Fruit fly (Drosophila melanogaster) S2 (cell line): ENCODE data around the gene cic.

Experiments
- CG8478 ChIP-seq: fragments of >200 bp; optimal IDR thresholded peaks from 2 replicates; lab custom pipeline; 2018
- CTCF ChIP-seq, 2 experiments: fragments of >200 bp; optimal IDR thresholded peaks; 2 replicates each; lab custom pipeline; 2018

cic gene

dm6 chr3R:20282769-20283530 is 30.4 kb downstream of the cic start:
- TF ChIP-seq CTCF (optimal IDR thresholded peaks at IDR 0.05; lab: Kevin White, UChicago) = no peak
- TF ChIP-seq CG8478 = no peak

dm6 chr3R:20283531-20284139 is 31.1 kb downstream of the cic start:
- no peak for TF ChIP-seq CTCF (optimal IDR thresholded peaks at IDR 0.05; lab: Kevin White, UChicago)
- TF ChIP-seq CG8478 = no peak

dm6 chr3R:20284140-20284911 is 31.8 kb downstream of the cic start:
- TF ChIP-seq CG8478 = no peak
- TF ChIP-seq CTCF (optimal IDR thresholded peaks at IDR 0.05; lab: Kevin White, UChicago) = no peak

- TF ChIP-seq CTCF (optimal IDR thresholded peaks at IDR 0.05; lab: Kevin White, UChicago) (no peak), CG8478 (no peak)
Observed at dm6 chr3R:20285678-20286449, 33.3 kb downstream of the cic start.

dm6 chr3R:20286758-20287157 is 34.2 kb downstream of the cic start:
- TF ChIP-seq CG8478 (no peak), CTCF (optimal IDR thresholded peaks at IDR 0.05; lab: Kevin White, UChicago) (peak; percentile 17 to 32)

dm6 chr3R:20288069-20288468 is 35.5 kb downstream of the cic start:
- TF ChIP-seq CG8478 = no peak
- no peak for TF ChIP-seq CTCF (optimal IDR thresholded peaks at IDR 0.05; lab: Kevin White, UChicago)

dm6 chr3R:20288564-20288963 is 36.0 kb downstream of the cic start:
- TF ChIP-seq CG8478 = no peak
- no peak for TF ChIP-seq CTCF (optimal IDR thresholded peaks at IDR 0.05; lab: Kevin White, UChicago)

dm6 chr3R:20291106-20291505 is 38.5 kb downstream of the cic start:
- no peak for TF ChIP-seq CG8478
- no peak for TF ChIP-seq CTCF (optimal IDR thresholded peaks at IDR 0.05; lab: Kevin White, UChicago)

- no peak for TF ChIP-seq CTCF (optimal IDR thresholded peaks at IDR 0.05; lab: Kevin White, UChicago)
- no peak for TF ChIP-seq CG8478
Observed at dm6 chr3R:20291594-20291993, 39.0 kb downstream of the cic start.

dm6 chr3R:20292030-20292879 is 39.7 kb downstream of the cic start:
- no peak for TF ChIP-seq CG8478
- TF ChIP-seq CTCF (optimal IDR thresholded peaks at IDR 0.05; lab: Kevin White, UChicago) = peak in 1 of 2 experiments; percentile 27

dm6 chr3R:20292880-20293491 is 40.4 kb downstream of the cic start:
- TF ChIP-seq CG8478 = no peak
- no peak for TF ChIP-seq CTCF (optimal IDR thresholded peaks at IDR 0.05; lab: Kevin White, UChicago)

dm6 chr3R:20293661-20294060 is 41.1 kb downstream of the cic start:
- TF ChIP-seq CG8478 (no peak), CTCF (optimal IDR thresholded peaks at IDR 0.05; lab: Kevin White, UChicago) (no peak)

- TF ChIP-seq CG8478 (no peak), CTCF (optimal IDR thresholded peaks at IDR 0.05; lab: Kevin White, UChicago) (no peak)
Observed at dm6 chr3R:20304877-20305276, 52.3 kb downstream of the cic start, which contains the start of gene CG4367. TSS of gene CG4367 (minus strand) at chr3R:20304977.

dm6 chr3R:20305852-20306251 is 53.3 kb downstream of the cic start:
- TF ChIP-seq CG8478 (no peak), CTCF (optimal IDR thresholded peaks at IDR 0.05; lab: Kevin White, UChicago) (no peak)
